Worm (Caenorhabditis elegans) whole organism, early embryonic: Measurements from ENCODE around the gene sqst-1.

Experiments used
- B0310.2 ChIP-seq: sonication (generic microtip); optimal IDR thresholded peaks from 2 replicates; lab custom pipeline; 2016; ENCODE audit warnings: mild to moderate bottlenecking, missing genetic modification characterization, missing compliant biosample characterization
- F13C5.2 ChIP-seq: sonication (generic microtip); optimal IDR thresholded peaks from 2 replicates; lab custom pipeline; 2017; ENCODE audit warnings: mild to moderate bottlenecking, missing genetic modification characterization, inconsistent platforms, missing compliant biosample characterization
- aly-1 ChIP-seq: sonication (generic microtip); optimal IDR thresholded peaks from 2 replicates; lab custom pipeline; 2016; ENCODE audit warnings: missing genetic modification characterization, missing compliant biosample characterization
- ama-1 ChIP-seq: fragments of 150-350 bp; optimal IDR thresholded peaks from 2 replicates; lab custom pipeline; 2014
- ceh-13 ChIP-seq: fragments of 200-800 bp; sonication (Bioruptor generic); optimal IDR thresholded peaks from 2 replicates; lab custom pipeline; 2018; ENCODE audit warnings: mild to moderate bottlenecking, missing genetic modification characterization, missing compliant biosample characterization
- ceh-36 ChIP-seq: sonication (generic microtip); optimal IDR thresholded peaks from 2 replicates; lab custom pipeline; 2016; ENCODE audit warnings: missing genetic modification characterization, inconsistent platforms, missing compliant biosample characterization
- ets-7 ChIP-seq: sonication (generic microtip); optimal IDR thresholded peaks from 2 replicates; lab custom pipeline; 2016; ENCODE audit warnings: missing genotype, missing genetic modification characterization, missing compliant biosample characterization
- flt-1 ChIP-seq: fragments of 200-800 bp; sonication (Bioruptor generic); IDR thresholded peaks from 2 replicates; pipeline ENCODE4 v1.3.6; 2022; ENCODE audit warnings: missing genetic modification characterization, missing compliant biosample characterization
- hmbx-1 ChIP-seq: sonication (generic microtip); optimal IDR thresholded peaks from 2 replicates; lab custom pipeline; 2016; ENCODE audit warnings: mild to moderate bottlenecking, missing genetic modification characterization, missing compliant biosample characterization
- hmg-4 ChIP-seq: fragments of 200-800 bp; sonication (Bioruptor generic); optimal IDR thresholded peaks from 2 replicates; lab custom pipeline; 2018; ENCODE audit warnings: mild to moderate bottlenecking, missing genetic modification characterization, missing compliant biosample characterization
- hnd-1 ChIP-seq: sonication (generic microtip); optimal IDR thresholded peaks from 2 replicates; lab custom pipeline; 2016; ENCODE audit warnings: missing genetic modification characterization, missing compliant biosample characterization
- pes-1 ChIP-seq: fragments of 200-800 bp; sonication (Bioruptor generic); IDR thresholded peaks from 2 replicates; pipeline ENCODE4 v1.3.6; 2022; ENCODE audit warnings: missing genetic modification reagents, missing genetic modification characterization, missing compliant biosample characterization
- scrt-1 ChIP-seq: fragments of 200-800 bp; sonication (Bioruptor generic); IDR thresholded peaks from 2 replicates; pipeline ENCODE4 v1.3.6; 2022; ENCODE audit warnings: missing genetic modification characterization, missing compliant biosample characterization
- sea-1 ChIP-seq: fragments of 200-800 bp; sonication (Bioruptor generic); conservative IDR thresholded peaks from 2 replicates; pipeline ENCODE4 v1.3.6; 2022; ENCODE audit warnings: missing genetic modification characterization, missing compliant biosample characterization
- tbx-11 ChIP-seq: fragments of 200-800 bp; sonication (Bioruptor generic); IDR thresholded peaks from 2 replicates; pipeline ENCODE4 v1.3.6; 2022; ENCODE audit warnings: missing genetic modification characterization, missing compliant biosample characterization
- tbx-37 ChIP-seq: fragments of 200-800 bp; sonication (Bioruptor generic); conservative IDR thresholded peaks from 2 replicates; pipeline ENCODE4 v1.3.6; 2022; ENCODE audit warnings: missing genetic modification reagents, missing genetic modification characterization, missing compliant biosample characterization
- tra-4 ChIP-seq: sonication (generic microtip); optimal IDR thresholded peaks from 2 replicates; lab custom pipeline; 2017; ENCODE audit warnings: missing genetic modification characterization, missing compliant biosample characterization

Gene sqst-1

DNA sequence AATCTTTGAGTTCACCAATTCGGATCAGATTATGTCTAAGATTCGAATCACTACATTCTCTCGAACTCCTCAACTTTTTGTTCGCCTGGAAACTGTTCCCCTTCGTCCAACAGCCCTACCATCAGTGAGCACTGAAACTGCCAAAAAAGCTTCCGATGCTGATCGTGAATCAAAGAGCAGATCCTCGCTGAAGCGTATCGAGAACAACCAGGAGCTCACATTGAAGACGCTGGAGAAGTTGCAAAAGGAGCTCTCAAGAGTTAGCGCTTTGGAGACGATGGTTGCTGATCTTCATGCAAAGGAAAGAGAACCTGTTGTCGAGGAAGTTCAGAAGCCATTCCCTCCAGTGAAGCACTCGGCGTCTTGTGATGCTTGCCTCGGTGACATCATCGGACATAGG, 694 bp downstream of the sqst-1 start:
- TF ChIP-seq tra-4 (tag; lab: Kevin White, UChicago) (no peak), flt-1 (no peak), sea-1 (GFP tag; lab: Robert Waterston, UW) (no peak), tbx-11 (GFP tag; lab: Robert Waterston, UW) (no peak), hmbx-1 (tag; lab: Kevin White, UChicago) (no peak), ama-1 (no peak), scrt-1 (no peak)

DNA sequence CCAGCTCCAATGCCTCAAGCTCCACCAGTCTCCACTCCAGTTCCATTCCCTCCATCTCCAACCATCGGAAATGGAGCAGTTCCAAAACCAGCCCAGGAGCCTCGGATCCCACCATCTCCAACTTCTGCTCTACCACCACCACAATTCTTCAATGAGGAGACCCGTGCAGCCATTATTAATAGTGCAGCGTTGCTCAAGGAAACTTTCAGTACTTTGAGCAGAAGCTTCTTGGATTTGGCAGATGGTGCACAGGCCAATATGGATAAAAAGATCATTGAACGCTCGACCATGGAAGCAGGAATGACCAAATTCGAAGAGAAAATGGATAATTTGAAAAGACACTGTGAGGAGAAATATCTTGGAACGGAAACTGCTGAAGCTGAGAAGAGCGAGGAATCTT, 1.3 kb downstream of the sqst-1 start:
- TF ChIP-seq ama-1: no peak
- no peak for TF ChIP-seq ceh-36
- no peak for TF ChIP-seq B0310.2 (tag; lab: Kevin White, UChicago)
- TF ChIP-seq ets-7 (tag; lab: Kevin White, UChicago): no peak
- no peak for TF ChIP-seq tbx-11 (GFP tag; lab: Robert Waterston, UW)
- TF ChIP-seq scrt-1: no peak
- no peak for TF ChIP-seq F13C5.2 (tag; lab: Kevin White, UChicago)
- no peak for TF ChIP-seq flt-1
- no peak for TF ChIP-seq pes-1

- TF ChIP-seq B0310.2 (tag; lab: Kevin White, UChicago) (no peak), hmbx-1 (tag; lab: Kevin White, UChicago) (no peak), hnd-1 (no peak), tbx-11 (GFP tag; lab: Robert Waterston, UW) (no peak), sea-1 (GFP tag; lab: Robert Waterston, UW) (no peak), scrt-1 (no peak), hmg-4 (GFP tag; lab: Kevin White, UChicago) (no peak), F13C5.2 (tag; lab: Kevin White, UChicago) (no peak), ceh-13 (no peak), ceh-36 (no peak), flt-1 (no peak), tbx-37 (GFP tag; lab: Robert Waterston, UW) (no peak), ama-1 (no peak), pes-1 (no peak), tra-4 (tag; lab: Kevin White, UChicago) (no peak), ets-7 (tag; lab: Kevin White, UChicago) (no peak), aly-1 (tag; lab: Kevin White, UChicago) (no peak)
These were observed 2.8 kb downstream of the sqst-1 start for ce11 chrIV:12036924-12037323.

DNA sequence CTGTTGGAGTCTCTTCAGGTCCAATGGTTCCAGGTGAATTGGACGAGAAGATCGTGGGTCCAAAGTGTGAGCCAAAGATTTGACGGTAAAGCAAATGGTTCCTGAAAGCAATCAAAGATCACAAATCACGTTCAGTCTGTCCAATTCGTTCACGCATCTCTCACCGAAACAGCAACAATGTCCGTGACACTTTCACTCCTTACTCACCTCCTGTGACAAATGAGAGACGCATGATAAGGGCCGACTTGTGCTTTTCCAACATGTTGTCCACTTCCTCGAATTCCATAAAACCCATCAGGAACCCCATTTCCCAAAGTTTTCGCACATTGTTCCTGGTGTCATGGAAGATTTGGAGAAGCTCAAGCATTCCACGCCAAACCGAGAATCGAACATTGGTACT, 6.3 kb downstream of the sqst-1 start:
- TF ChIP-seq sea-1 (GFP tag; lab: Robert Waterston, UW) (no peak), flt-1 (no peak), pes-1 (no peak), scrt-1 (no peak), tra-4 (tag; lab: Kevin White, UChicago) (no peak), ceh-13 (no peak), aly-1 (tag; lab: Kevin White, UChicago) (no peak), tbx-11 (GFP tag; lab: Robert Waterston, UW) (no peak), ets-7 (tag; lab: Kevin White, UChicago) (no peak), hmg-4 (GFP tag; lab: Kevin White, UChicago) (no peak), hmbx-1 (tag; lab: Kevin White, UChicago) (no peak), hnd-1 (no peak), B0310.2 (tag; lab: Kevin White, UChicago) (no peak), ama-1 (no peak), ceh-36 (no peak), F13C5.2 (tag; lab: Kevin White, UChicago) (no peak), tbx-37 (GFP tag; lab: Robert Waterston, UW) (no peak)

DNA sequence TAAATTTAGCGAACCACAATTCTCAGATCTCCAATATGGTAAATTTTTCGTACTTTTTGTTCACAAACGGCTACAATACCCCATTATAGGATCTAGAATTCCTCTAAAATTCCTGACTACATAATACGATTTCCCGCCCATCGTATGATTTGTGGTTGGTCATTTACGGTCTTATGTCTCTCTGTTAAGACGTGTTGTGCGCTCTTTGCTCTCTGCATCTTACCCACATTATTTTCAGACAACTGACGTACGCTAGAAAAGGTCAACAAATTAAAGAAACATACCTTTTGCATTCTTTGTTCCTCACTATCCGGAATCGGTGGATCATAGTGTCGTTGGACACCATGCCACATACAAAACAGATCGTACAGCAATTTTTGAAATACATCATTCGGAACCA, 9.0 kb downstream of the sqst-1 start:
- no peak for TF ChIP-seq sea-1 (GFP tag; lab: Robert Waterston, UW)
- no peak for TF ChIP-seq ceh-13

DNA sequence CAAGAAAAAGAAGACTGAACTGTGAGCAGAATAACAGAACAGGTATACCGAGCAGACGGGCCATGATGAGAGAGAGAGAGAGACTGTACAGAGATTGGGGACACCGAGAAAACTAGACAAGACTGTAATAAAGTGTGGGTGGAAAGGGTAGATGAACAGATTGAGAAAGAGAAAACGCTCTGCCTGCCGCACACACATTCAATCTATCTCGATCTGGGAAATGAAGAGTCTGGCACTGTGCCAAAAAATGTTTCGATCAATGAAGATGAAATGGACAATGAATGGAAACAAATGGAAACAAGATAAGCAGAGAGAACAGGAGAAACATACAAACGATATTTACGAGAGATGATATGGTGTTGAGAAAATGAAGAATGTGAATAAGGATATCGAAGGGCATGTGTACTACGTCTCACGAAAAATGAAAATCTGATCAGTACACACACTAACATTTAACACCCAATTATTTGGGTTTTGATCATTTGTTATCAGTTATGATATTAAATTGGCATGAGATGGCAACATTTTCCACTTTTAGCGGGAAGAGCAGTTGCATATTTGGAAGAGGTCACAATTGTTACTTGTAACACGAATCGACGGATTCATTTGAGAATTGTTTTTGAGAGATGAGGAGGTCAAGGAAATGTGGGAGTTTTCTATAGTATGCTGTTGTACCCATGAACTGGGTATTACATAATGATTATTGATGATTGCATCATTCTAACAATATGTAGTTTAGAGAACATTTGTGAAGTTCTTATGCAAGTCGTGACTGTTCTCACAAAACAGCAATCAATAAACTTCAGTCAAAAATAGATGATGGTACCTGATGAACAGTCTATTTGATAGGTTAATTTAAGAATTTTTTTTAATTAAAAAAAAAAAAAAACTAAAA, 11.0 kb downstream of the sqst-1 start:
- no peak for TF ChIP-seq hmg-4 (GFP tag; lab: Kevin White, UChicago)
- no peak for TF ChIP-seq aly-1 (tag; lab: Kevin White, UChicago)
- TF ChIP-seq ceh-36: no peak
- no peak for TF ChIP-seq ceh-13
- no peak for TF ChIP-seq ets-7 (tag; lab: Kevin White, UChicago)
- no peak for TF ChIP-seq hmbx-1 (tag; lab: Kevin White, UChicago)
- no peak for TF ChIP-seq tbx-11 (GFP tag; lab: Robert Waterston, UW)
- TF ChIP-seq scrt-1: no peak
- no peak for TF ChIP-seq ama-1
- no peak for TF ChIP-seq pes-1
- TF ChIP-seq tbx-37 (GFP tag; lab: Robert Waterston, UW): no peak
- TF ChIP-seq sea-1 (GFP tag; lab: Robert Waterston, UW): no peak
- no peak for TF ChIP-seq B0310.2 (tag; lab: Kevin White, UChicago)

- TF ChIP-seq tra-4 (tag; lab: Kevin White, UChicago): no peak
- no peak for TF ChIP-seq hmg-4 (GFP tag; lab: Kevin White, UChicago)
- no peak for TF ChIP-seq ceh-36
- TF ChIP-seq aly-1 (tag; lab: Kevin White, UChicago): no peak
- TF ChIP-seq pes-1: no peak
- no peak for TF ChIP-seq hmbx-1 (tag; lab: Kevin White, UChicago)
- TF ChIP-seq B0310.2 (tag; lab: Kevin White, UChicago): no peak
- no peak for TF ChIP-seq F13C5.2 (tag; lab: Kevin White, UChicago)
- TF ChIP-seq ceh-13: no peak
- no peak for TF ChIP-seq ets-7 (tag; lab: Kevin White, UChicago)
- no peak for TF ChIP-seq flt-1
- no peak for TF ChIP-seq tbx-37 (GFP tag; lab: Robert Waterston, UW)
- TF ChIP-seq ama-1: no peak
- TF ChIP-seq hnd-1: no peak
- no peak for TF ChIP-seq scrt-1
- no peak for TF ChIP-seq sea-1 (GFP tag; lab: Robert Waterston, UW)
- no peak for TF ChIP-seq tbx-11 (GFP tag; lab: Robert Waterston, UW)
These were observed 12.6 kb downstream of the sqst-1 start, which contains the start of gene T12G3.2 for ce11 chrIV:12046524-12047203. Gene T12G3.2 (minus strand): TSS chrIV:12046967.
